Fruit fly (Drosophila melanogaster): ENCODE data around the gene CG13398.
A peak's percentile ranks its signal among the peaks of the same experiment; 100 is the strongest.

DNA sequence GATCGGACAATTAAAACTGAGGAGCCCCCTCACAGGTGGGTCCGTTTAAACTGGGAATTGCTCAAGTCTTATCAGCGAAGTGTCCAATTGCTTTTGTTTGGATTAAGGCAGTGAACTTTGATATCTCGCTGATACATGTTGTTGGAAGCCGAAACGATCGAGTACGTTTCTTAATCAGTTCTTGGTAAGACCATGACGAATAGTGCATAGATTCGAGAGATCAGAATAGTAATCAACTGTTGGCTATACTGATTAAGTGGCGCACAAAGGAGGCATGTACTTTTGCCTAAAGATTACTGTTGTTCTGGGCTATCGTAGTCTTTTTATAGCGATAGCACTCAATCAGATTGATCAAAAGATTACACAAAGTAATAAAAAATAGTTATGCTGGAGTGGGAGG lies 36.4 kb upstream of the CG13398 start:
- TF ChIP-seq CG8765 (GFP tag; IDR thresholded peaks at IDR 0.05), result no peak
- TF ChIP-seq cad (GFP tag; optimal IDR thresholded peaks at IDR 0.05), result no peak
- TF ChIP-seq CG6683 (GFP tag; optimal IDR thresholded peaks at IDR 0.05), result no peak
- TF ChIP-seq Atf6 (GFP tag; IDR thresholded peaks at IDR 0.05), result 0 out of 2 replicates have a peak, but pooled peaks have one; percentile 29
- TF ChIP-seq Six4 (GFP tag; optimal IDR thresholded peaks at IDR 0.05), result no peak
- no peak for TF ChIP-seq schlank (tag; optimal IDR thresholded peaks at IDR 0.05)
- no peak for TF ChIP-seq fd102C (GFP tag; optimal IDR thresholded peaks at IDR 0.05)
- TF ChIP-seq CG14860 (GFP tag; IDR thresholded peaks at IDR 0.05; ENCODE audit: partially characterized antibody), result no peak
- TF ChIP-seq Stat92E (GFP tag; optimal IDR thresholded peaks at IDR 0.05), result no peak
- TF ChIP-seq CG1602 (GFP tag; optimal IDR thresholded peaks at IDR 0.05), result no peak

All from whole organism, embryonic.